Worm (Caenorhabditis elegans) whole organism, L2 larva: ENCODE measurements around the gene ttr-43.

Source experiments
- alr-1 ChIP-seq: fragments of 150-350 bp; optimal IDR thresholded peaks from 2 replicates; lab custom pipeline; 2014; ENCODE audit warnings: missing biosample characterization, missing genetic modification characterization
- lin-39 ChIP-seq: fragments of 150-350 bp; optimal IDR thresholded peaks from 2 replicates; lab custom pipeline; 2014; ENCODE audit warnings: missing biosample characterization, missing genetic modification reagents, missing genetic modification characterization
- nhr-12 ChIP-seq: fragments of 150-350 bp; optimal IDR thresholded peaks from 2 replicates; lab custom pipeline; 2014; ENCODE audit warnings: missing biosample characterization, missing genetic modification characterization
- nhr-23 ChIP-seq: fragments of 150-350 bp; optimal IDR thresholded peaks from 2 replicates; lab custom pipeline; 2014; ENCODE audit warnings: missing biosample characterization, missing genetic modification reagents, missing genetic modification characterization
- zag-1 ChIP-seq: fragments of 150-350 bp; optimal IDR thresholded peaks from 2 replicates; lab custom pipeline; 2014; ENCODE audit warnings: missing biosample characterization, missing genetic modification characterization

ce11 chrV:12629743-12630142 is 39.2 kb upstream of the ttr-43 start, which contains the start of gene F56H9.6:
- no peak for TF ChIP-seq zag-1 (tag; lab: Kevin White, UChicago)
- no peak for TF ChIP-seq lin-39
- TF ChIP-seq nhr-23: no peak
- no peak for TF ChIP-seq alr-1 (tag; lab: Kevin White, UChicago)
- TF ChIP-seq nhr-12 (tag; lab: Kevin White, UChicago): no peak
